Fruit fly (Drosophila melanogaster) S2 (cell line): ENCODE data around the gene CG45012.

Source experiments
- CG8478 ChIP-seq: fragments of >200 bp; optimal IDR thresholded peaks from 2 replicates; lab custom pipeline; 2018
- CTCF ChIP-seq, 2 experiments: fragments of >200 bp; optimal IDR thresholded peaks; 2 replicates each; lab custom pipeline; 2018

DNA sequence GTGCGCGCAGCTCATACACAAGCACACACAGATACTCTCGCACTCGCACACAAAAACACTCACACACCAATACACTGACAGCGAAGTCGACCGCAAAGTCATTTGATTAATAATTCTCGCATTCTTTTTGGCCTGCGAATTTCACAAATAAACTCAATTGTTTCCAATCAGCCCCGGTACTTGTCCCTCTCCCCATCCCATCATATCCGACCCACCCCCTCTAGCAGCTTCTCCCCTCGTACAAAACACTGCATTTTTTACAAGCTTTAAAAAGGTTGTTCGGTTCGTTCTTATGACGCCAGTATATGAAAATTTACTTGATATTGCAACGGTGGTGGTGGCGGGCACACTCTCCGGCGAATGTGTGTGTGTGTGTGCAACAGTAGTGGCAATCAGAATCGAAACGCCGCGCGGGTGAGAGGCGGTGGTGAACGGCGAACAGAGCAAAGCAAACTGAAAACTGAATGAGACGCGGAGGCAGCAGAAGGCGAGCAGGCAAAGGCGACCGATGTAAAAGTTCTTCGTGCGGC, 26.6 kb upstream of the CG45012 start:
- TF ChIP-seq CTCF (optimal IDR thresholded peaks at IDR 0.05; lab: Kevin White, UChicago) (no peak), CG8478 (lab: Kevin White, UChicago) (no peak)
